Worm (Caenorhabditis elegans): Measurements from ENCODE around the gene nhr-171.

ce11 chrV:7480949-7481348 is 30.6 kb upstream of the nhr-171 start, which contains the start of gene C18B10.6:
- TF ChIP-seq dmd-6 (GFP tag; IDR thresholded peaks at IDR 0.05) (no peak), unc-62 (GFP tag; optimal IDR thresholded peaks at IDR 0.05 in 1 of 2) (no peak), unc-62 (tag; optimal IDR thresholded peaks at IDR 0.05) (no peak), lsy-2 (tag; optimal IDR thresholded peaks at IDR 0.05) (no peak), zag-1 (tag; optimal IDR thresholded peaks at IDR 0.05) (no peak), skn-1 (tag; optimal IDR thresholded peaks at IDR 0.05) (no peak), aha-1 (tag) (no peak), ama-1 (optimal IDR thresholded peaks at IDR 0.05) (no peak), ZK337.2 (GFP tag; IDR thresholded peaks at IDR 0.05) (no peak), spr-1 (tag; optimal IDR thresholded peaks at IDR 0.05) (no peak), mes-2 (tag; optimal IDR thresholded peaks at IDR 0.05; ENCODE audit: poor library complexity, severe bottlenecking) (no peak), lin-13 (GFP tag; optimal IDR thresholded peaks at IDR 0.05) (no peak), mdl-1 (tag; optimal IDR thresholded peaks at IDR 0.05) (no peak), ces-1 (GFP tag; optimal IDR thresholded peaks at IDR 0.05) (no peak), nhr-111 (GFP tag; optimal IDR thresholded peaks at IDR 0.05) (no peak)

Data from whole organism, L4 larva.